Fruit fly (Drosophila melanogaster) whole organism, pupa: ENCODE results near the gene CG9948.

ENCODE experiments used
- Ets98B ChIP-seq: fragments of 200-800 bp; sonication (Bioruptor generic); IDR thresholded peaks from 2 replicates; pipeline ENCODE4 v1.3.6; 2022; ENCODE audit warnings: missing biosample characterization, missing genetic modification characterization
- Snoo ChIP-seq: fragments of 200-800 bp; sonication (Bioruptor generic); optimal IDR thresholded peaks from 3 replicates; lab custom pipeline; 2017; ENCODE audit warnings: missing biosample characterization, mild to moderate bottlenecking, missing genetic modification characterization, inconsistent platforms

DNA sequence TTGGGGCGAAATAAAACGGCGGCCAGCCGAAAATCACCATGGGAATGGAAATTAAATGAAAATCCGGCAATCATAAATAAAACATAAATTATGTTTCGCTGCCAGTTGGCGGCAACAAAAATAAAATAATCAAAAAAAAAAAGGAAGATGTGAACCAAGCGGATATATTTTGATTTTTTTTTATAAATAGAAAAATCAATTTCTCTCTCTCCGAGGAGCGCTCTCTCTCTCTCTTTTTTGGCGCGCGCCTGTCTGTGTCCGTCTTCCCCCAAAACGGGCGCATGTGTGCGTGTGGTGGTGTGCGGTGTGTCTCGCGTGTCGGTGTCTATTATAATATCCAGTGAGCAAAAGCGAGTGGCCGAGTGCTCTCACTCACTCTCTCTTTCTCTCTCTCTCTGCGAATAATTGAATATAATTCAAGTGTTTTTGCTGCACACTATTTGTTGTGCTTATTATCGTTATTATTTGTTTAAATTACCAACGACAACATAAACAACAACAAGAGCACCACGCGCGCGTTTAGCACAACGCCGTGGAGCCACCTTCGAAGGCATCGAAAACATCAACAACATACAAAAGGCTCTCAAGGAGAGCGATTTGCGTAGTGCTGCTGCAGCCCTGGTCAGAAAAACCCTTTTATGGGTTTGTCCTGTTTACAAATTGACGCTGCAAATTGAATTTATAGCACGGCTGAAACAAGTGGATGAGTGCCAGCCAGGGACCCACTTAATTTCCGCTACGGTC lies 12.4 kb upstream of the CG9948 start:
- peak; percentile 39 for TF ChIP-seq Ets98B (GFP tag; lab: Robert Waterston, UW)
- TF ChIP-seq Snoo (tag; lab: Kevin White, UChicago), result no peak
